Fruit fly (Drosophila melanogaster): ENCODE data around the gene Fad2.

Gene Fad2

DNA sequence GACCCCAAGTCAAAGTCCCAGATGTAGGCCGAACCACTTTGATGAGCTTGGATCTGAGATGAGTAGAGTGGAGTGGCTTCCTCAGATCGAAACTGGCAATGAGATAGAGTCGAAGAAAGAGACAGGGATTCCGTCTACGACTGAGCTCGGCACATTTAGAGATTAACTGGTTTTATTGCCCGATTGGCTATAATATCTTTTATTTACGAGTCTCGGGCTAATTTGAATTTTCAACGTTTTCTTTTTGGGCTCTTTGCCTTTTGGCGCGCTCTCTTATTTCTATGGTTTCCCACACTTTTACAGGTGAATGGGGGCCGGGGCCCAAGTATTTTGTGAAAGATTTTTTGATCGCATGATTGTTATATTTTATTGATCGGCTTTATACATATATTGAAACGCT is 8.1 kb upstream of the Fad2 start:
- no peak for TF ChIP-seq NC2β (GFP tag; optimal IDR thresholded peaks at IDR 0.05)
- TF ChIP-seq disco-r (GFP tag; optimal IDR thresholded peaks at IDR 0.05), result no peak
- no peak for TF ChIP-seq jumu (GFP tag; optimal IDR thresholded peaks at IDR 0.05)
- no peak for TF ChIP-seq C15 (GFP tag; IDR thresholded peaks at IDR 0.05)
- no peak for TF ChIP-seq Usf (GFP tag; optimal IDR thresholded peaks at IDR 0.05)
- no peak for TF ChIP-seq CG5245 (GFP tag; optimal IDR thresholded peaks at IDR 0.05)
- no peak for TF ChIP-seq GATAe (GFP tag; conservative IDR thresholded peaks at IDR 0.05)
- TF ChIP-seq CG7786 (GFP tag; optimal IDR thresholded peaks at IDR 0.05), result no peak
- peak; percentile 92 for TF ChIP-seq abd-A (tag; optimal IDR thresholded peaks at IDR 0.05)
- peak; percentile 50 for TF ChIP-seq kni (GFP tag; optimal IDR thresholded peaks at IDR 0.05)
- peak; percentile 44 for TF ChIP-seq oc (tag; optimal IDR thresholded peaks at IDR 0.05)
- TF ChIP-seq slbo (GFP tag; IDR thresholded peaks at IDR 0.05), result no peak
- no peak for TF ChIP-seq ap (GFP tag; IDR thresholded peaks at IDR 0.05)
- TF ChIP-seq Vsx1 (GFP tag; optimal IDR thresholded peaks at IDR 0.05), result peak; percentile 76
- no peak for TF ChIP-seq ara (GFP tag; IDR thresholded peaks at IDR 0.05)
- no peak for TF ChIP-seq gfzf (GFP tag; optimal IDR thresholded peaks at IDR 0.05)
- TF ChIP-seq CG14441 (GFP tag; IDR thresholded peaks at IDR 0.05), result no peak
- no peak for TF ChIP-seq Dip2 (GFP tag; IDR thresholded peaks at IDR 0.05)
- no peak for TF ChIP-seq Sox102F (GFP tag; optimal IDR thresholded peaks at IDR 0.05)
- peak; percentile 43 for TF ChIP-seq pros (GFP tag; optimal IDR thresholded peaks at IDR 0.05)
- no peak for TF ChIP-seq CG43689 (GFP tag; IDR thresholded peaks at IDR 0.05)
- no peak for TF ChIP-seq D (optimal IDR thresholded peaks at IDR 0.05)
- no peak for TF ChIP-seq D (GFP tag; optimal IDR thresholded peaks at IDR 0.05)
- TF ChIP-seq B-H1 (GFP tag; IDR thresholded peaks at IDR 0.05), result no peak
- TF ChIP-seq CG1602 (GFP tag; optimal IDR thresholded peaks at IDR 0.05), result no peak
- TF ChIP-seq vvl (GFP tag; IDR thresholded peaks at IDR 0.05), result 0 out of 2 replicates have a peak, but pooled peaks have one; percentile 22
- TF ChIP-seq CG18619 (GFP tag; optimal IDR thresholded peaks at IDR 0.05), result no peak
- TF ChIP-seq grn (GFP tag; optimal IDR thresholded peaks at IDR 0.05), result peak; percentile 47

DNA sequence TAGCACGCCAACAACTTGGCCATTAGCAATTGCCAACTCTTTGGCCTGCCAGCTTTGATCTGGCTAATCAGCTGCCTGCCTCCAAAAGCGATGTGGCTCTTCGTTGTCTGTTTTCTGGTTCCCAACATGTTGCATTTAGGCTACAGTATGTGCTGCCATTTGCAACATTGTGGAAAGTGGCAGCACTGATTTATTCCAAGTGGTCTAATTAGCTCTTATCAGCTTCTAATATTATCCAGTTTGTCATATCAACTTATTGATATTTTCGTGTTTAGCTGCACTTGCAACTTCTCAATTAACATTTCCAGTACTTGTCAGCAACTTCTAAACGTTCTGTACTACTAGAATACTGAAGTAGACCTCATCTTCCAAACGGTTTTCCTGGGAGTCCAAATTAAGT is 3.3 kb upstream of the Fad2 start:
- peak; percentile 38 to 92 for TF ChIP-seq insv (GFP tag; optimal IDR thresholded peaks at IDR 0.05)
- no peak for TF ChIP-seq ranshi (GFP tag; IDR thresholded peaks at IDR 0.05)
- TF ChIP-seq CG11504 (tag; optimal IDR thresholded peaks at IDR 0.05), result peak; percentile 77
- TF ChIP-seq CG15073 (GFP tag; optimal IDR thresholded peaks at IDR 0.05), result no peak

DNA sequence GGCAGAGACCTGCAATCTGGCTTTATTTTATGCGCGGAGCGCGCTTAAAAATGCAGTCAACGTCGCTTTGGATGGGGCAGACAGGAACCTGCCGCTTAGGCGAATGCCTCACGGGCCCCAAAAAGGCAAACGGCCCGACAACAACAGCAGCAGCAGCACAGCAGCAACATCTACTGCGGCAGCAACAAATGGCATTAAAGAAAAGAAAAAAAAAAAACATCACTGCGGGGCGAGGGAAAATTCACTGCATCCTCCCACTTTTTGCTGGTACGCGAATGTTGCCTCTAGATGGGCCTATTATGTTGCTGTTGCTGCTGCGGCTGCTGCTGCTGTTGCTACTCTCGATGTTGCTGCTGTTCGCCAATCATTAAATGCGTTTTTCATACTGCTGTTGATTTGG is 1.4 kb upstream of the Fad2 start:
- TF ChIP-seq pho (GFP tag; optimal IDR thresholded peaks at IDR 0.05), result no peak
- TF ChIP-seq Dfd (GFP tag; optimal IDR thresholded peaks at IDR 0.05), result peak in 1 of 2 experiments; percentile 34
- TF ChIP-seq dan (GFP tag; IDR thresholded peaks at IDR 0.05), result no peak
- TF ChIP-seq CG13894 (tag; optimal IDR thresholded peaks at IDR 0.05), result no peak
- no peak for TF ChIP-seq Atf3 (GFP tag; optimal IDR thresholded peaks at IDR 0.05)
- peak in 1 of 2 experiments; percentile 7 for TF ChIP-seq bsh (GFP tag; optimal IDR thresholded peaks at IDR 0.05)
- peak; percentile 3 for TF ChIP-seq nom (GFP tag; optimal IDR thresholded peaks at IDR 0.05)

DNA sequence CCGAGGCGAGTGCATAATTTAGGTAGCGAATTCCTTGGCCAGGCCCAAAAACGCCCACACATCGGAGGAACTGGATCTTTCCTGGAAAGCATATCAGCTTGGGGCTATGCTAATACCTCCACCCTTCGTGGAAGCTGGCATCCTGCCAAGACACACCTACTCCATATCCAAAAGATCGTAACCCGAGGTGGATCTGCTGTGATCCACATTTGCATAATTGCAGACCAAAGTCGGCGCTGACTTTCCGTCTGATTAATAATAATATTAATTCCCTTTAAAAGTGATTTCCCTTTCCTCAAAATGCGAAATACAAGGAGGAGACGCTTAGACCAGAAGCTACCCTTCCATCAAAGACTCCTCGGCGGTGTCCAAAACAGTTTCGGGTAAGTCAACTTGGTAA is 1.9 kb downstream of the Fad2 start, which contains the start of gene CG32079:
Gene CG32079, plus strand, starts transcription at position 301 of the 400 bp plus-strand sequence.
- TF ChIP-seq CG11504 (tag; optimal IDR thresholded peaks at IDR 0.05) (no peak), CG2199 (GFP tag; IDR thresholded peaks at IDR 0.05) (no peak), Hr78 (GFP tag; optimal IDR thresholded peaks at IDR 0.05) (no peak), Mrtf (GFP tag; IDR thresholded peaks at IDR 0.05) (0 out of 3 replicates have a peak, but pooled peaks have one; percentile 35)
